Worm (Caenorhabditis elegans) whole organism, young adult: ENCODE results near the gene C49F5.7.

Source experiments
- atf-7 ChIP-seq: sonication (generic microtip); optimal IDR thresholded peaks from 2 replicates; lab custom pipeline; 2017; ENCODE audit warnings: mild to moderate bottlenecking, missing genetic modification characterization, missing compliant biosample characterization
- fkh-3 ChIP-seq: sonication (generic microtip); optimal IDR thresholded peaks from 2 replicates; lab custom pipeline; 2016; ENCODE audit warnings: mild to moderate bottlenecking, missing genetic modification characterization, missing compliant biosample characterization
- him-1 ChIP-seq: sonication (generic microtip); optimal IDR thresholded peaks from 2 replicates; lab custom pipeline; 2016; ENCODE audit warnings: missing genotype, missing genetic modification reagents, missing genetic modification characterization, missing compliant biosample characterization
- lin-40 ChIP-seq: sonication (generic microtip); optimal IDR thresholded peaks from 2 replicates; lab custom pipeline; 2016; ENCODE audit warnings: missing genetic modification characterization, mild to moderate bottlenecking, missing compliant biosample characterization, missing genotype, missing genetic modification reagents
- madf-10 ChIP-seq: sonication (generic microtip); optimal IDR thresholded peaks from 2 replicates; lab custom pipeline; 2016; ENCODE audit warnings: mild to moderate bottlenecking, missing genetic modification characterization, missing compliant biosample characterization
- sdz-38 ChIP-seq: sonication (generic microtip); optimal IDR thresholded peaks from 2 replicates; lab custom pipeline; 2016; ENCODE audit warnings: missing genotype, missing genetic modification characterization, missing compliant biosample characterization
- ztf-22 ChIP-seq: fragments of 200-800 bp; sonication (Bioruptor generic); optimal IDR thresholded peaks from 2 replicates; lab custom pipeline; 2018; ENCODE audit warnings: mild to moderate bottlenecking, missing genetic modification characterization, moderate library complexity, missing compliant biosample characterization

DNA sequence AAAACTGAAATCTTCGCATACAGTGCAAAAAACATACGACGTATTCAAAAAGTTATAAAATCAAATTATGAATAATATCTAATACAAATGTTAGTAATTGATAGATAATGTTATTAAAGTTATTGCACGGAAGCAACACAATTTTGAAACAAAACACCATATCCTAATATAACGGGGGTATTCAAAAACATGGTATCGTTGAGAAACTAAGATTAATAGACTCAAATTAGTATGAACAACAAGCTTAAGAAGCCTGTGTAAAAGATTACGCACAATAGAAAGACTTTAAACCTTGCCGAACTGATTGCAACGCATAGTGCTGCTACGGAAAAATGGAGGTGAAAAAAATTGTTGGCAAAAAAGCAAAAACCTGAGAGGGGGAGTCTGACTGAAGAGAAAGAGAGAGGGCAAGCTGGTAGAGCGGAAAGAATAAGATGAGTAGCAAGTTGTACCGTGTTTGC lies 10.9 kb downstream of the C49F5.7 start, which contains the start of gene sma-5:
- TF ChIP-seq lin-40 (no peak), fkh-3 (no peak), madf-10 (tag; lab: Kevin White, UChicago) (no peak), atf-7 (tag; lab: Kevin White, UChicago) (no peak), sdz-38 (tag; lab: Kevin White, UChicago) (no peak), him-1 (tag; lab: Kevin White, UChicago) (no peak), ztf-22 (GFP tag; lab: Kevin White, UChicago) (no peak)
